Worm (Caenorhabditis elegans) whole organism, early embryonic: ENCODE measurements around the gene C01F6.14.

Experiments used
- B0310.2 ChIP-seq: sonication (generic microtip); optimal IDR thresholded peaks from 2 replicates; lab custom pipeline; 2016; ENCODE audit warnings: mild to moderate bottlenecking, missing genetic modification characterization, missing compliant biosample characterization
- F13C5.2 ChIP-seq: sonication (generic microtip); optimal IDR thresholded peaks from 2 replicates; lab custom pipeline; 2017; ENCODE audit warnings: mild to moderate bottlenecking, missing genetic modification characterization, inconsistent platforms, missing compliant biosample characterization
- aly-1 ChIP-seq: sonication (generic microtip); optimal IDR thresholded peaks from 2 replicates; lab custom pipeline; 2016; ENCODE audit warnings: missing genetic modification characterization, missing compliant biosample characterization
- ama-1 ChIP-seq: fragments of 150-350 bp; optimal IDR thresholded peaks from 2 replicates; lab custom pipeline; 2014
- ceh-13 ChIP-seq: fragments of 200-800 bp; sonication (Bioruptor generic); optimal IDR thresholded peaks from 2 replicates; lab custom pipeline; 2018; ENCODE audit warnings: mild to moderate bottlenecking, missing genetic modification characterization, missing compliant biosample characterization
- ceh-36 ChIP-seq: sonication (generic microtip); optimal IDR thresholded peaks from 2 replicates; lab custom pipeline; 2016; ENCODE audit warnings: missing genetic modification characterization, inconsistent platforms, missing compliant biosample characterization
- ets-7 ChIP-seq: sonication (generic microtip); optimal IDR thresholded peaks from 2 replicates; lab custom pipeline; 2016; ENCODE audit warnings: missing genotype, missing genetic modification characterization, missing compliant biosample characterization
- flt-1 ChIP-seq: fragments of 200-800 bp; sonication (Bioruptor generic); IDR thresholded peaks from 2 replicates; pipeline ENCODE4 v1.3.6; 2022; ENCODE audit warnings: missing genetic modification characterization, missing compliant biosample characterization
- hmbx-1 ChIP-seq: sonication (generic microtip); optimal IDR thresholded peaks from 2 replicates; lab custom pipeline; 2016; ENCODE audit warnings: mild to moderate bottlenecking, missing genetic modification characterization, missing compliant biosample characterization
- hmg-4 ChIP-seq: fragments of 200-800 bp; sonication (Bioruptor generic); optimal IDR thresholded peaks from 2 replicates; lab custom pipeline; 2018; ENCODE audit warnings: mild to moderate bottlenecking, missing genetic modification characterization, missing compliant biosample characterization
- hnd-1 ChIP-seq: sonication (generic microtip); optimal IDR thresholded peaks from 2 replicates; lab custom pipeline; 2016; ENCODE audit warnings: missing genetic modification characterization, missing compliant biosample characterization
- pes-1 ChIP-seq: fragments of 200-800 bp; sonication (Bioruptor generic); IDR thresholded peaks from 2 replicates; pipeline ENCODE4 v1.3.6; 2022; ENCODE audit warnings: missing genetic modification reagents, missing genetic modification characterization, missing compliant biosample characterization
- scrt-1 ChIP-seq: fragments of 200-800 bp; sonication (Bioruptor generic); IDR thresholded peaks from 2 replicates; pipeline ENCODE4 v1.3.6; 2022; ENCODE audit warnings: missing genetic modification characterization, missing compliant biosample characterization
- sea-1 ChIP-seq: fragments of 200-800 bp; sonication (Bioruptor generic); conservative IDR thresholded peaks from 2 replicates; pipeline ENCODE4 v1.3.6; 2022; ENCODE audit warnings: missing genetic modification characterization, missing compliant biosample characterization
- tbx-11 ChIP-seq: fragments of 200-800 bp; sonication (Bioruptor generic); IDR thresholded peaks from 2 replicates; pipeline ENCODE4 v1.3.6; 2022; ENCODE audit warnings: missing genetic modification characterization, missing compliant biosample characterization
- tbx-37 ChIP-seq: fragments of 200-800 bp; sonication (Bioruptor generic); conservative IDR thresholded peaks from 2 replicates; pipeline ENCODE4 v1.3.6; 2022; ENCODE audit warnings: missing genetic modification reagents, missing genetic modification characterization, missing compliant biosample characterization
- tra-4 ChIP-seq: sonication (generic microtip); optimal IDR thresholded peaks from 2 replicates; lab custom pipeline; 2017; ENCODE audit warnings: missing genetic modification characterization, missing compliant biosample characterization

Gene C01F6.14

DNA sequence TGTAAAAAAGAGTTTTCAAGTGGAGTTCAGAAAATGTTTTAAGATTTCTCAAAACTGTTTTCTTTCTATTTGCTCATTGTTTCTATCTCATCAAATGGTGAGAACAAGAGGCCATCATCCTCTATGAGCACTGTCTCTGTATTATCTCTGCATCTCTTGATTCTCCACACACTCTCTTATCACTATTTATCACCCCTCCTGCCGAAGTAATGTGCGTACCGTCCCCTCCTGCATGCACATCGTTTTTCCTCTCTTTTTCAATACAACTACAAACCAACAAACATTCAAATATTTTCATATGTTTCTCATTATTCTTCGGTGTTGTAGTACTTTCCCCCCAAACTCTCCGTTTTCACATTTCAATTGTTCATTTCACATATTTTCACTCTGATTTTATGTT is 12.5 kb upstream of the C01F6.14 start:
- TF ChIP-seq tbx-37 (GFP tag; lab: Robert Waterston, UW) (no peak), F13C5.2 (tag; lab: Kevin White, UChicago) (no peak), pes-1 (no peak), hmbx-1 (tag; lab: Kevin White, UChicago) (no peak), B0310.2 (tag; lab: Kevin White, UChicago) (no peak)

DNA sequence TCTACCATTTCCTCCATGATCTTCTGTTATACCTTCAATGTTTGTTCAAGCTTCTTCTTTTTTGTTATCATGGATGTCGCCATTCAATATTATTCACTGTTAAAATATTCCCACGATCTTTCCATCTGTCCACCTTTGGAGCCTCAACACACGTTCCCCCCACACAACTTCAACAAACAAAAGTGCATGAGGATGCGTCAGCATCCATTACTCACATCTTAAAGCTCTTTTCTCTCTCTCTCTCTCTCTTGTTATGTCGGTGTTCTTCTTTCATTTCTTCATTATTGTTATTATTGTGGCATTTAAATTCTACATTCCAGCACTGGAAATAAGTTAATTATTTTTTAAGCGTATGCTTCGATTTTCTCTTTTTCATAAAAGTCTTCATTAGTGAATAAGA is 10.2 kb upstream of the C01F6.14 start:
- TF ChIP-seq aly-1 (tag; lab: Kevin White, UChicago) (no peak), hnd-1 (tag; lab: Kevin White, UChicago) (no peak), scrt-1 (GFP tag; lab: Robert Waterston, UW) (no peak), sea-1 (GFP tag; lab: Robert Waterston, UW) (no peak), ceh-36 (tag; lab: Kevin White, UChicago) (no peak), B0310.2 (tag; lab: Kevin White, UChicago) (no peak), ama-1 (lab: Kevin White, UChicago) (no peak), flt-1 (GFP tag; lab: Robert Waterston, UW) (no peak), tbx-11 (no peak), hmbx-1 (tag; lab: Kevin White, UChicago) (no peak), ets-7 (tag; lab: Kevin White, UChicago) (no peak), F13C5.2 (tag; lab: Kevin White, UChicago) (no peak), tbx-37 (GFP tag; lab: Robert Waterston, UW) (no peak), ceh-13 (GFP tag; lab: Kevin White, UChicago) (no peak), hmg-4 (GFP tag; lab: Kevin White, UChicago) (no peak), tra-4 (tag; lab: Kevin White, UChicago) (no peak), pes-1 (no peak)

DNA sequence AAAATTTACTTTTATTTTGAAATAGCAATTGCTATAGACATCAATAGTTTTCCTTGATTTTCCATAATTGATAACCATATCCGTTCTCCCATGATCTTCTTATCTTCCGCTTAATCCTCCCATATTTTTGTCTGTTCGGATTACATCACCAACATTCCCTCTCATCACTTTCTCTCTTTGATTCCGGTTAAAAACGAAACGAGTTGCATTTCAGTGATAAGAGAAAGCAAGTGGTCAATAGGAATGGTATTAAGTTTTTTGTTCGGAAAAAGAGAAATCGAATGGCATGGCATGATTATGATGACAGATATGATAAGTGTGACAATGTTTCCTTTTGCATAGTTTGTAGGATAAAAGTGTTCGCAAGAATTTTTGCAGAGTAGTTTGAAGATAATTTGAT is 8.1 kb upstream of the C01F6.14 start:
- no peak for TF ChIP-seq hmbx-1 (tag; lab: Kevin White, UChicago)
- TF ChIP-seq pes-1, result no peak
- TF ChIP-seq tbx-11, result no peak
- TF ChIP-seq aly-1 (tag; lab: Kevin White, UChicago), result no peak
- TF ChIP-seq tbx-37 (GFP tag; lab: Robert Waterston, UW), result no peak
- TF ChIP-seq ets-7 (tag; lab: Kevin White, UChicago), result no peak
- no peak for TF ChIP-seq hnd-1 (tag; lab: Kevin White, UChicago)
- no peak for TF ChIP-seq tra-4 (tag; lab: Kevin White, UChicago)
- TF ChIP-seq ceh-13 (GFP tag; lab: Kevin White, UChicago), result no peak
- TF ChIP-seq scrt-1 (GFP tag; lab: Robert Waterston, UW), result no peak
- TF ChIP-seq sea-1 (GFP tag; lab: Robert Waterston, UW), result no peak
- no peak for TF ChIP-seq ama-1 (lab: Kevin White, UChicago)
- no peak for TF ChIP-seq ceh-36 (tag; lab: Kevin White, UChicago)
- TF ChIP-seq hmg-4 (GFP tag; lab: Kevin White, UChicago), result no peak
- TF ChIP-seq flt-1 (GFP tag; lab: Robert Waterston, UW), result no peak
- no peak for TF ChIP-seq B0310.2 (tag; lab: Kevin White, UChicago)
- TF ChIP-seq F13C5.2 (tag; lab: Kevin White, UChicago), result no peak

DNA sequence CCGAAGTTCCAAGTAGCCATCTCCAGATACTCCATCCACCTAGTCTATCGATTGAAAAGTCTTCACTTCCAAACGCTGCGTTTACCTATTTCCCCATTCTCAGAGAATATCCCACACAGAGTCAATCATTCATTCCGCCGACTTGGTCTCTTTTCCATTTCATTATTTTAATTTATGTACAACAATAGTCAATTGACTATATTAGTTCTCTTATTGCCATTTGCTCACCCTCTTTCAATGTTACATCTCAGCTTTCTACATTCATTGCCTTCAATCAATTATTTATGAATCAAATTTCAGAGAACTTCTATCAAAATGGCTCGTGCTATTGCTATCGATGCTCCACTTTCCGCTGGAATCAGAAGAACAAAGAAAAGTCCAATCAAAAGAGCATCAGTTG is 4.7 kb upstream of the C01F6.14 start, which contains the start of gene aly-1:
TSS of gene aly-1 (plus strand) at position 301 of the 400 bp plus-strand sequence.
- no peak for TF ChIP-seq sea-1 (GFP tag; lab: Robert Waterston, UW)
- TF ChIP-seq scrt-1 (GFP tag; lab: Robert Waterston, UW), result no peak
- TF ChIP-seq tbx-37 (GFP tag; lab: Robert Waterston, UW), result no peak
- no peak for TF ChIP-seq ama-1 (lab: Kevin White, UChicago)
- no peak for TF ChIP-seq ets-7 (tag; lab: Kevin White, UChicago)
- no peak for TF ChIP-seq hnd-1 (tag; lab: Kevin White, UChicago)
- TF ChIP-seq ceh-36 (tag; lab: Kevin White, UChicago), result no peak

DNA sequence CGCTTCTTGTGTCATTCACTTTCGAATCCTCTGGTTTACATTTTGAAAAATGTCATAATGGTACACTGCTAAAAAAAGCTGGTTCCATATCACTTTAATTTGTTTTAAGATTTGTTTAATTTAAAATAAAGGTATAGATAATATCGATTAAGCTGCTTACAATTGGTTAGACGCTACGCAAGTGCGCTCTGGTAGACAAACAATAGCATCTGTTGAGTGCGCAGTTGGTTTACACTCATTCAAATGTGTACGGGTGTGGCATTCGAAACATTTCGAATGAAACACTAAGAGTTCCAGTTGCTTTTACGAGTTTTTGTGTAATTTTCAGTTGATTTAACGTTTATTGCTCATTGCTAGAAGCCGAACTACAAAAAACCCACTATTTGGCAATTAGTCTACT is 3.5 kb upstream of the C01F6.14 start:
- TF ChIP-seq F13C5.2 (tag; lab: Kevin White, UChicago) (peak; percentile 36), ceh-13 (GFP tag; lab: Kevin White, UChicago) (no peak)

DNA sequence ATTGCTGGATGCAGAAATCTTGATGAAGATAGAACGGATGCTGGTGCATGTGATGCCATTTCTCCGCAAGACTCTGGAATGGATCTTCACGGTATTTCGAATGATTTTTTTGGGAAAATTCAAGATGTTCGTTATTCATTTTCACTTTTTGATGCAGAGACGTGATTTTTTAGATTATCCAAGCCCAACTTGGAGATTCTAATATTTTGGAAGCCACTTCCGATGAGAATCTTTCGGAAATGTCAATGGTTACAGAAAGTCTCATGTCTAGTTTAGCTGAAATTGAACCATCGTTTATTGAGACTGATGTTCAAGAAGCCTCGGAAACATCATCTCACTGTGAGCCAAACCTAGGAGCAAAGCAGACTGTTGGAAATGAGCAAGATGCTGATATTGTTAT is 3.1 kb downstream of the C01F6.14 start:
- TF ChIP-seq tra-4 (tag; lab: Kevin White, UChicago) (no peak), flt-1 (GFP tag; lab: Robert Waterston, UW) (no peak), F13C5.2 (tag; lab: Kevin White, UChicago) (no peak), ceh-13 (GFP tag; lab: Kevin White, UChicago) (no peak), hnd-1 (tag; lab: Kevin White, UChicago) (no peak), sea-1 (GFP tag; lab: Robert Waterston, UW) (no peak), tbx-37 (GFP tag; lab: Robert Waterston, UW) (no peak)

DNA sequence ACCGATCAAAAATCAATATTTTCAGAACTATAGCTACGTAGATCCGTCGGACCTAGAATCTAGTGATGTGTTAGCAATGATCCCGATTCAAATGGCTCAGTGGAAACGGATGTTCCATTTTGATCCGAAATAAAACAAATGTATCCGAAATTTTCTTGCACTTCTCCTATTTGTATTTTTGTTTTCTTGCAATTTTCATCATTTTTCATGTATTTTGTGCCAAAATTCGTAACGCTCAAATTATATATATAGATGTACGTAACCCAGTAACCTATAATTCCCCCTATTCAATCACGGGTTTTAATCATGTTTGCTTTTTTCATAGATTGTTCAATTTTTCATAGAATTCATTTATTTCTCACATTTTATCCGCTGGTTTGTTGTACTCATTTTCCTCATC is 5.0 kb downstream of the C01F6.14 start, which contains the start of gene gldi-10:
TSS of gene gldi-10 (plus strand) at position 301 of the 400 bp plus-strand sequence.
- TF ChIP-seq F13C5.2 (tag; lab: Kevin White, UChicago) (no peak), ama-1 (lab: Kevin White, UChicago) (no peak), ceh-13 (GFP tag; lab: Kevin White, UChicago) (no peak), hmbx-1 (tag; lab: Kevin White, UChicago) (no peak), aly-1 (tag; lab: Kevin White, UChicago) (no peak), sea-1 (GFP tag; lab: Robert Waterston, UW) (no peak), tbx-37 (GFP tag; lab: Robert Waterston, UW) (no peak), ceh-36 (tag; lab: Kevin White, UChicago) (no peak), B0310.2 (tag; lab: Kevin White, UChicago) (no peak), tbx-11 (no peak), flt-1 (GFP tag; lab: Robert Waterston, UW) (no peak), hmg-4 (GFP tag; lab: Kevin White, UChicago) (no peak), ets-7 (tag; lab: Kevin White, UChicago) (no peak), tra-4 (tag; lab: Kevin White, UChicago) (no peak)
